Fruit fly (Drosophila melanogaster) S2 (cell line): ENCODE measurements around the gene lmgB.

Experiments
- CG8478 ChIP-seq: fragments of >200 bp; optimal IDR thresholded peaks from 2 replicates; lab custom pipeline; 2018
- CTCF ChIP-seq, 2 experiments: fragments of >200 bp; optimal IDR thresholded peaks; 2 replicates each; lab custom pipeline; 2018

DNA sequence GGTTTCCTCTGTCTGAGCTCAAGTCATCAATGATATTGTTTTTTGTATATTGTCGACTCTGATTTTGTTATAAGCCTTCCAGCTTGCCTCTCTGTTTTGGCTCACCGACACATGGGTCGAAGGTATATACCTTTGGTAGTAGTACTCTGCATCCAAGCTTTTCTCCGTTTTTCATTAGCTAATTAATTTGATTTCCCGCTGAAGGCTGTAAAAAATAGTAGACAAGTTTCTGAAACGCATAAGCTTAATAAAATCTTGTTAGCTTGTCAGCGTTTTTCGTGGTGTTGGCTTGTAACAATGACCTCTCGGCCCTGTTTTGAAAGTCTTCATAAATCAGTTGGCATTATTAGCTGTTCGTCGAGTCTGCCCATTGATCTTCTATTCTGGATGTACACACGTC lies 47.6 kb downstream of the lmgB start:
- TF ChIP-seq CG8478: no peak
- TF ChIP-seq CTCF (optimal IDR thresholded peaks at IDR 0.05; lab: Kevin White, UChicago): no peak
